Fruit fly (Drosophila melanogaster): ENCODE data around the gene CG31848.

- peak; percentile 87 for TF ChIP-seq CG2712 (tag; optimal IDR thresholded peaks at IDR 0.05)
- TF ChIP-seq ac (GFP tag; optimal IDR thresholded peaks at IDR 0.05) = no peak
- no peak for TF ChIP-seq sr (GFP tag; IDR thresholded peaks at IDR 0.05)
- TF ChIP-seq slou (GFP tag; optimal IDR thresholded peaks at IDR 0.05) = peak; percentile 39
- peak; percentile 24; the same call in 2 of the 3 replicates for TF ChIP-seq Aef1 (GFP tag; IDR thresholded peaks at IDR 0.05)
- TF ChIP-seq Abd-B (GFP tag; optimal IDR thresholded peaks at IDR 0.05) = peak; percentile 50
These were observed 43.4 kb downstream of the CG31848 start, which contains the start of the genes Ski6 and CG16812 for dm6 chr2L:13222225-13222648.
